Fruit fly (Drosophila melanogaster) whole organism, wandering third instar larva: ENCODE data around the gene Vm32E.

Source experiments
- Abd-B ChIP-seq: fragments of >200 bp; optimal IDR thresholded peaks from 2 replicates; lab custom pipeline; 2017; ENCODE audit warnings: missing biosample characterization, missing genetic modification characterization
- CG32264 ChIP-seq: fragments of 200-800 bp; sonication (Bioruptor generic); optimal IDR thresholded peaks from 2 replicates; lab custom pipeline; 2016; ENCODE audit warnings: missing biosample characterization, missing genetic modification characterization
- CrebA ChIP-seq: fragments of 200-800 bp; sonication (Bioruptor generic); optimal IDR thresholded peaks from 2 replicates; lab custom pipeline; 2016; ENCODE audit warnings: missing biosample characterization, mild to moderate bottlenecking, missing genetic modification characterization, borderline replicate concordance
- Hr78 ChIP-seq: fragments of >200 bp; optimal IDR thresholded peaks from 2 replicates; lab custom pipeline; 2017; ENCODE audit warnings: missing biosample characterization, missing genetic modification characterization
- Jra ChIP-seq: sonication (Bioruptor generic); optimal IDR thresholded peaks from 2 replicates; lab custom pipeline; 2016; ENCODE audit warnings: missing biosample characterization, missing genetic modification characterization
- OdsH ChIP-seq: fragments of 200-800 bp; sonication (Bioruptor generic); optimal IDR thresholded peaks from 2 replicates; lab custom pipeline; 2016; ENCODE audit warnings: missing biosample characterization, mild to moderate bottlenecking, missing genetic modification characterization
- Sp1 ChIP-seq: fragments of 200-800 bp; sonication (Bioruptor generic); optimal IDR thresholded peaks from 3 replicates; lab custom pipeline; 2019; ENCODE audit warnings: missing biosample characterization, mild to moderate bottlenecking, missing genetic modification characterization, moderate library complexity
- br ChIP-seq: fragments of 200-800 bp; sonication (Bioruptor generic); optimal IDR thresholded peaks from 2 replicates; lab custom pipeline; 2016; ENCODE audit warnings: missing biosample characterization, missing genetic modification characterization
- ey ChIP-seq: fragments of 200-800 bp; sonication (Bioruptor generic); optimal IDR thresholded peaks from 2 replicates; lab custom pipeline; 2016; ENCODE audit warnings: missing biosample characterization, missing genetic modification characterization
- lola ChIP-seq: fragments of >200 bp; optimal IDR thresholded peaks from 2 replicates; lab custom pipeline; 2017; ENCODE audit warnings: missing biosample characterization, missing genetic modification characterization
- psq ChIP-seq: fragments of 200-800 bp; sonication (Bioruptor generic); optimal IDR thresholded peaks from 3 replicates; lab custom pipeline; 2017; ENCODE audit warnings: missing biosample characterization, mild to moderate bottlenecking, missing genetic modification characterization, moderate library complexity
- rgr ChIP-seq: fragments of 200-800 bp; sonication (Bioruptor generic); optimal IDR thresholded peaks from 3 replicates; lab custom pipeline; 2016; ENCODE audit warnings: missing biosample characterization, mild to moderate bottlenecking, missing genetic modification characterization
- woc ChIP-seq: sonication (Bioruptor generic); optimal IDR thresholded peaks from 2 replicates; lab custom pipeline; 2016; ENCODE audit warnings: missing biosample characterization, mild to moderate bottlenecking, missing genetic modification characterization

- no peak for TF ChIP-seq Jra (GFP tag; lab: Kevin White, UChicago)
- no peak for TF ChIP-seq CG32264 (GFP tag; lab: Kevin White, UChicago)
- TF ChIP-seq lola (GFP tag; lab: Kevin White, UChicago): no peak
- TF ChIP-seq CrebA (GFP tag; lab: Kevin White, UChicago): no peak
- no peak for TF ChIP-seq ey
- no peak for TF ChIP-seq Abd-B
- TF ChIP-seq psq (GFP tag; lab: Kevin White, UChicago): no peak
- no peak for TF ChIP-seq woc (GFP tag; lab: Kevin White, UChicago)
- TF ChIP-seq OdsH (GFP tag; lab: Kevin White, UChicago): no peak
- no peak for TF ChIP-seq br (GFP tag; lab: Kevin White, UChicago)
- TF ChIP-seq Sp1: no peak
- no peak for TF ChIP-seq Hr78
- TF ChIP-seq rgr (GFP tag; lab: Kevin White, UChicago): no peak
Observed at dm6 chr2L:11192691-11193090, 21.2 kb upstream of the Vm32E start.
